Fruit fly (Drosophila melanogaster): Measurements from ENCODE around the gene CG13728.

The CG13728 gene

DNA sequence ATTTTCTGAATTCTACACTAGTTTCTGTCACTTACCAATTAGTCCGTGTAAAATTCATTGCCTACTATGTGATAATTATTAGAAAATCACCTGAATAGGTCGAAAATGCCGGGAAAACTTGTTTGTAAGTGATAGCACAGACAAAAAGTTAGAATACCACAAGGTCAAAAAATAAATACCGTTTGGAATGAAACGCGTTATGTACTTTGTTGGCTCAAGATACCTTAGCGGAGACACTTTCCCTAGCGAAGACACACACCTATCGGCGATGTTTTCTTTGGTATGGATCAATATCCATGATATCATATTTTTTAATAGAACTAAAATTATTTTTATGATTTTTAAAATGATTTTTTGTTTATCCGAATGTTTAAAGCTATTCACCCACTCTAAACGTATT is 43.4 kb downstream of the CG13728 start, which contains the start of gene CG6479:
Gene CG6479 (minus strand): TSS at position 141 of the 400 bp plus-strand sequence.
- peak; percentile 55 for TF ChIP-seq Myc (optimal IDR thresholded peaks at IDR 0.05)
- TF ChIP-seq fru (GFP tag; optimal IDR thresholded peaks at IDR 0.05) = no peak

Measured in whole organism, wandering third instar larva.